Fruit fly (Drosophila melanogaster): ENCODE data around the gene CG15034.

The CG15034 gene

dm6 chrX:7349963-7350362 is 2.7 kb upstream of the CG15034 start:
- TF ChIP-seq CG14655 (GFP tag; optimal IDR thresholded peaks at IDR 0.05) = no peak
- TF ChIP-seq rn (GFP tag; IDR thresholded peaks at IDR 0.05) = no peak
- TF ChIP-seq EcR (GFP tag; optimal IDR thresholded peaks at IDR 0.05) = no peak
- TF ChIP-seq CG9948 (tag; optimal IDR thresholded peaks at IDR 0.05) = no peak
- TF ChIP-seq gl (tag; optimal IDR thresholded peaks at IDR 0.05) = no peak
- TF ChIP-seq Snoo (tag; optimal IDR thresholded peaks at IDR 0.05) = no peak
- TF ChIP-seq Pif1B (GFP tag; optimal IDR thresholded peaks at IDR 0.05) = no peak
- TF ChIP-seq CG10348 (GFP tag; IDR thresholded peaks at IDR 0.05) = no peak
- TF ChIP-seq Ets98B (GFP tag; IDR thresholded peaks at IDR 0.05) = no peak
- TF ChIP-seq CG13204 (GFP tag; optimal IDR thresholded peaks at IDR 0.05) = no peak
- no peak for TF ChIP-seq CG15710 (tag; optimal IDR thresholded peaks at IDR 0.05)
- no peak for TF ChIP-seq CG12605 (GFP tag; IDR thresholded peaks at IDR 0.05)
- TF ChIP-seq CG4496 (GFP tag; IDR thresholded peaks at IDR 0.05) = no peak

dm6 chrX:7342998-7343397 is 4.3 kb downstream of the CG15034 start:
- TF ChIP-seq CG8301 (tag; optimal IDR thresholded peaks at IDR 0.05) (no peak), CG15710 (tag; optimal IDR thresholded peaks at IDR 0.05) (no peak), CG34367 (tag; optimal IDR thresholded peaks at IDR 0.05) (no peak), CG12605 (GFP tag; IDR thresholded peaks at IDR 0.05) (no peak), CG10348 (GFP tag; IDR thresholded peaks at IDR 0.05) (no peak), Snoo (tag; optimal IDR thresholded peaks at IDR 0.05) (no peak), Pif1B (GFP tag; optimal IDR thresholded peaks at IDR 0.05) (no peak), Pif1A (GFP tag; optimal IDR thresholded peaks at IDR 0.05) (no peak), CG17806 (tag; optimal IDR thresholded peaks at IDR 0.05) (no peak), EcR (GFP tag; optimal IDR thresholded peaks at IDR 0.05) (no peak), CG32121 (GFP tag; IDR thresholded peaks at IDR 0.05) (no peak)

- TF ChIP-seq gl (tag; optimal IDR thresholded peaks at IDR 0.05) (no peak), D1 (tag; optimal IDR thresholded peaks at IDR 0.05) (no peak), CG8159 (tag; optimal IDR thresholded peaks at IDR 0.05) (no peak), Snoo (tag; optimal IDR thresholded peaks at IDR 0.05) (no peak), CG14655 (GFP tag; optimal IDR thresholded peaks at IDR 0.05) (no peak), CG15710 (tag; optimal IDR thresholded peaks at IDR 0.05) (no peak), CG4496 (GFP tag; IDR thresholded peaks at IDR 0.05) (no peak), CG12605 (GFP tag; IDR thresholded peaks at IDR 0.05) (no peak), CG13204 (GFP tag; optimal IDR thresholded peaks at IDR 0.05) (no peak), Pif1B (GFP tag; optimal IDR thresholded peaks at IDR 0.05) (no peak), fd96Ca (GFP tag; IDR thresholded peaks at IDR 0.05) (no peak), CG34367 (tag; optimal IDR thresholded peaks at IDR 0.05) (no peak), EcR (GFP tag; optimal IDR thresholded peaks at IDR 0.05) (no peak), Pif1A (GFP tag; optimal IDR thresholded peaks at IDR 0.05) (no peak), CG8301 (tag; optimal IDR thresholded peaks at IDR 0.05) (no peak), CG9948 (tag; optimal IDR thresholded peaks at IDR 0.05) (no peak), CG10348 (GFP tag; IDR thresholded peaks at IDR 0.05) (no peak)
Observed at dm6 chrX:7340667-7341066, 6.6 kb downstream of the CG15034 start.

dm6 chrX:7339610-7340326 is 7.5 kb downstream of the CG15034 start:
- TF ChIP-seq CG14655 (GFP tag; optimal IDR thresholded peaks at IDR 0.05) (no peak), gl (tag; optimal IDR thresholded peaks at IDR 0.05) (no peak), CG13204 (GFP tag; optimal IDR thresholded peaks at IDR 0.05) (no peak), EcR (GFP tag; optimal IDR thresholded peaks at IDR 0.05) (no peak), rn (GFP tag; IDR thresholded peaks at IDR 0.05) (no peak), CG12605 (GFP tag; IDR thresholded peaks at IDR 0.05) (no peak), CG32121 (GFP tag; IDR thresholded peaks at IDR 0.05) (no peak), CG4496 (GFP tag; IDR thresholded peaks at IDR 0.05) (no peak), fd96Ca (GFP tag; IDR thresholded peaks at IDR 0.05) (no peak), CG17806 (tag; optimal IDR thresholded peaks at IDR 0.05) (no peak), CG9948 (tag; optimal IDR thresholded peaks at IDR 0.05) (no peak), CG34367 (tag; optimal IDR thresholded peaks at IDR 0.05) (no peak), CG8159 (tag; optimal IDR thresholded peaks at IDR 0.05) (no peak), Pif1B (GFP tag; optimal IDR thresholded peaks at IDR 0.05) (no peak), CG10348 (GFP tag; IDR thresholded peaks at IDR 0.05) (no peak), CG8301 (tag; optimal IDR thresholded peaks at IDR 0.05) (no peak), Pif1A (GFP tag; optimal IDR thresholded peaks at IDR 0.05) (no peak)

dm6 chrX:7338538-7338937 is 8.8 kb downstream of the CG15034 start:
- no peak for TF ChIP-seq D1 (tag; optimal IDR thresholded peaks at IDR 0.05)
- TF ChIP-seq Snoo (tag; optimal IDR thresholded peaks at IDR 0.05) = no peak
- no peak for TF ChIP-seq CG32121 (GFP tag; IDR thresholded peaks at IDR 0.05)
- TF ChIP-seq Pif1B (GFP tag; optimal IDR thresholded peaks at IDR 0.05) = no peak
- peak; percentile 50 for TF ChIP-seq CG8301 (tag; optimal IDR thresholded peaks at IDR 0.05)
- TF ChIP-seq rn (GFP tag; IDR thresholded peaks at IDR 0.05) = no peak
- TF ChIP-seq CG8159 (tag; optimal IDR thresholded peaks at IDR 0.05) = peak; percentile 6
- no peak for TF ChIP-seq CG4496 (GFP tag; IDR thresholded peaks at IDR 0.05)
- TF ChIP-seq fd96Ca (GFP tag; IDR thresholded peaks at IDR 0.05) = no peak
- no peak for TF ChIP-seq CG34367 (tag; optimal IDR thresholded peaks at IDR 0.05)
- no peak for TF ChIP-seq CG17806 (tag; optimal IDR thresholded peaks at IDR 0.05)
- TF ChIP-seq CG12605 (GFP tag; IDR thresholded peaks at IDR 0.05) = no peak
- no peak for TF ChIP-seq CG10348 (GFP tag; IDR thresholded peaks at IDR 0.05)
- 0 out of 2 replicates have a peak, but pooled peaks have one; percentile 12 for TF ChIP-seq Ets98B (GFP tag; IDR thresholded peaks at IDR 0.05)
- TF ChIP-seq CG15710 (tag; optimal IDR thresholded peaks at IDR 0.05) = no peak
- peak; percentile 41 for TF ChIP-seq CG14655 (GFP tag; optimal IDR thresholded peaks at IDR 0.05)
- TF ChIP-seq gl (tag; optimal IDR thresholded peaks at IDR 0.05) = no peak
- no peak for TF ChIP-seq CG13204 (GFP tag; optimal IDR thresholded peaks at IDR 0.05)
- peak; percentile 0 for TF ChIP-seq CG9948 (tag; optimal IDR thresholded peaks at IDR 0.05)
- no peak for TF ChIP-seq EcR (GFP tag; optimal IDR thresholded peaks at IDR 0.05)
